Fruit fly (Drosophila melanogaster) whole organism: Measurements from ENCODE around the gene CG10163.

Experiments used
- CG8478 ChIP-seq: fragments of >200 bp; optimal IDR thresholded peaks from 2 replicates; lab custom pipeline; 2018; ENCODE audit warnings: inconsistent platforms
- Dll ChIP-seq: fragments of >200 bp; optimal IDR thresholded peaks from 2 replicates; lab custom pipeline; 2017
- EcR ChIP-seq, 2 experiments: fragments of >200 bp; optimal IDR thresholded peaks; 2 replicates each; lab custom pipeline; 2017; ENCODE audit warnings: missing biosample characterization in 2 of 2, missing genetic modification characterization in 2 of 2, missing genetic modification reagents in 2 of 2
- pan ChIP-seq: fragments of >200 bp; optimal IDR thresholded peaks from 2 replicates; lab custom pipeline; 2017
- psq ChIP-seq: fragments of >200 bp; optimal IDR thresholded peaks from 2 replicates; lab custom pipeline; 2017

DNA sequence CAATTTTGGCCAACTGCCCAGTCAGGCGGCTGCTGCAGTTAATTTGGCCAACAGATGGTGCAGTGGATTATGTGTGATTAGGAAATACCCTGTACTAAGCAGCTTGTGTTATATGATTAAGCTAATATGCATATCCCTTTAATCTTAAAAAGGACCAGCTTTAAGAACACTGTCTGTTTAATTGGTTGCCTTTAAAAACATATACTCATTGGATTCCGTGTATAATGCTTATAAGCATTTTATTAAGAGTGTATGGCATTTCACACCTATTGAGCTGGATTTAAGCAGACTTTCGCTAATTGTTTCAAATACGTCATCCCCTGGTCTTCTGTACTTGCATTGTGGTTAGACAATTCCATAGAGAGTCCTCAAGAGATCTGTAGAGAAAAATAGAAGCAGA is 4.9 kb upstream of the CG10163 start:
- TF ChIP-seq EcR (GFP tag; optimal IDR thresholded peaks at IDR 0.05; lab: Kevin White, UChicago) (no peak), Dll (lab: Kevin White, UChicago) (no peak), psq (lab: Kevin White, UChicago) (no peak), pan (no peak), CG8478 (lab: Kevin White, UChicago) (no peak)
